Worm (Caenorhabditis elegans): ENCODE measurements around the gene wago-5.
"Not testable (repeated sequence)": the region's sequence is repeated elsewhere in the genome, so short reads cannot be mapped to it uniquely, and the experiment has no call there.

Gene wago-5

ce11 chrII:5815382-5815781, at the start of gene wago-5:
Gene wago-5, minus strand, starts transcription at chrII:5815482.
- not testable (repeated sequence) for TF ChIP-seq nhr-28 (tag; optimal IDR thresholded peaks at IDR 0.05); lin-32 (GFP tag; optimal IDR thresholded peaks at IDR 0.05); pha-4 (tag; optimal IDR thresholded peaks at IDR 0.05)

ce11 chrII:5863893-5864292, 48.6 kb upstream of the wago-5 start, which contains the start of gene tag-234:
Gene tag-234, plus strand, starts transcription at chrII:5864193.
- TF ChIP-seq nhr-12 (tag; optimal IDR thresholded peaks at IDR 0.05) (no peak), elt-3 (tag; optimal IDR thresholded peaks at IDR 0.05) (no peak), ceh-83 (GFP tag; optimal IDR thresholded peaks at IDR 0.05) (no peak), blmp-1 (tag; optimal IDR thresholded peaks at IDR 0.05) (no peak), sptf-1 (tag; optimal IDR thresholded peaks at IDR 0.05) (no peak), mab-5 (tag; optimal IDR thresholded peaks at IDR 0.05) (no peak)

- TF ChIP-seq lin-32 (GFP tag; optimal IDR thresholded peaks at IDR 0.05) (no peak), cnd-1 (tag; optimal IDR thresholded peaks at IDR 0.05) (no peak), ceh-43 (GFP tag; optimal IDR thresholded peaks at IDR 0.05) (no peak)
These were observed 45.3 kb upstream of the wago-5 start for ce11 chrII:5860621-5861020.

- TF ChIP-seq ham-2 (GFP tag; optimal IDR thresholded peaks at IDR 0.05), result no peak
- no peak for TF ChIP-seq lsy-2 (tag; optimal IDR thresholded peaks at IDR 0.05)
- no peak for TF ChIP-seq hlh-1 (tag; optimal IDR thresholded peaks at IDR 0.05)
- no peak for TF ChIP-seq nhr-28 (tag; optimal IDR thresholded peaks at IDR 0.05)
- TF ChIP-seq ztf-11 (tag; optimal IDR thresholded peaks at IDR 0.05), result no peak
- TF ChIP-seq bed-3 (GFP tag; optimal IDR thresholded peaks at IDR 0.05), result no peak
- no peak for TF ChIP-seq lin-13 (tag; optimal IDR thresholded peaks at IDR 0.05)
- TF ChIP-seq ceh-43 (GFP tag; optimal IDR thresholded peaks at IDR 0.05), result no peak
- no peak for TF ChIP-seq snpc-4 (tag; optimal IDR thresholded peaks at IDR 0.05)
- TF ChIP-seq elt-1 (tag; optimal IDR thresholded peaks at IDR 0.05; ENCODE audit: borderline replicate concordance, insufficient read depth), result no peak
- no peak for TF ChIP-seq sem-2 (GFP tag; optimal IDR thresholded peaks at IDR 0.05)
These were observed 43.0 kb upstream of the wago-5 start, which contains the start of gene F55C12.4 for ce11 chrII:5858322-5858721. Gene F55C12.4, minus strand, starts transcription at chrII:5858422.

ce11 chrII:5854122-5854521, 38.8 kb upstream of the wago-5 start, which contains the start of gene H41C03.1:
Gene H41C03.1, plus strand, starts transcription at chrII:5854422.
- TF ChIP-seq ceh-39 (tag; optimal IDR thresholded peaks at IDR 0.05) (no peak), mab-5 (tag; optimal IDR thresholded peaks at IDR 0.05) (no peak), tbx-8 (GFP tag; optimal IDR thresholded peaks at IDR 0.05) (no peak), nhr-2 (tag; optimal IDR thresholded peaks at IDR 0.05) (no peak), hlh-1 (tag; optimal IDR thresholded peaks at IDR 0.05) (no peak), bed-3 (GFP tag; optimal IDR thresholded peaks at IDR 0.05) (no peak), cnd-1 (tag; optimal IDR thresholded peaks at IDR 0.05) (no peak), zip-8 (tag; optimal IDR thresholded peaks at IDR 0.05) (no peak)

ce11 chrII:5853261-5853660, 38.0 kb upstream of the wago-5 start:
- TF ChIP-seq nhr-237 (tag; optimal IDR thresholded peaks at IDR 0.05), result no peak
- TF ChIP-seq elt-3 (tag; optimal IDR thresholded peaks at IDR 0.05), result peak; percentile 44
- peak; percentile 51 for TF ChIP-seq ham-2 (GFP tag; optimal IDR thresholded peaks at IDR 0.05)

ce11 chrII:5852007-5852406, 36.7 kb upstream of the wago-5 start, which contains the start of gene H41C03.2:
Gene H41C03.2, minus strand, starts transcription at chrII:5852107.
- TF ChIP-seq unc-120 (tag; optimal IDR thresholded peaks at IDR 0.05; ENCODE audit: poor library complexity, severe bottlenecking) (no peak), mab-5 (tag; optimal IDR thresholded peaks at IDR 0.05) (no peak)

- TF ChIP-seq sem-2 (GFP tag; optimal IDR thresholded peaks at IDR 0.05), result no peak
These were observed 30.9 kb upstream of the wago-5 start for ce11 chrII:5846181-5846580.

All from whole organism, mixed stage, embryonic.